Worm (Caenorhabditis elegans) whole organism, young adult: ENCODE measurements around the gene R74.8.
A peak's percentile ranks its signal among the peaks of the same experiment; 100 is the strongest.

Experiments used
- B0019.2 ChIP-seq: fragments of 200-800 bp; sonication (Bioruptor generic); conservative IDR thresholded peaks from 2 replicates; pipeline ENCODE4 v1.3.6; 2022; ENCODE audit warnings: missing genetic modification reagents, missing genetic modification characterization, missing compliant biosample characterization
- B0035.1 ChIP-seq: sonication (generic microtip); optimal IDR thresholded peaks from 2 replicates; lab custom pipeline; 2016; ENCODE audit warnings: missing genetic modification characterization, mild to moderate bottlenecking, missing compliant biosample characterization, missing genotype, missing genetic modification reagents
- C06A6.2 ChIP-seq: fragments of 200-800 bp; sonication (Bioruptor generic); conservative IDR thresholded peaks from 2 replicates; pipeline ENCODE4 v1.3.6; 2022; ENCODE audit warnings: missing genetic modification characterization, missing compliant biosample characterization
- F22D6.2 ChIP-seq: sonication (generic microtip); optimal IDR thresholded peaks from 2 replicates; lab custom pipeline; 2016; ENCODE audit warnings: mild to moderate bottlenecking, missing genetic modification characterization, missing compliant biosample characterization
- F33H1.4 ChIP-seq: fragments of 200-800 bp; sonication (Bioruptor generic); IDR thresholded peaks from 2 replicates; pipeline ENCODE4 v1.3.6; 2022; ENCODE audit warnings: missing genetic modification reagents, missing genetic modification characterization, missing compliant biosample characterization
- F37B4.10 ChIP-seq: fragments of 200-800 bp; sonication (Bioruptor generic); IDR thresholded peaks from 2 replicates; pipeline ENCODE4 v1.3.6; 2022; ENCODE audit warnings: missing genetic modification characterization, missing compliant biosample characterization
- F57C9.4 ChIP-seq: sonication (generic microtip); optimal IDR thresholded peaks from 2 replicates; lab custom pipeline; 2017; ENCODE audit warnings: mild to moderate bottlenecking, missing genetic modification characterization, missing compliant biosample characterization
- K12H6.12 ChIP-seq: fragments of 200-800 bp; sonication (Bioruptor generic); optimal IDR thresholded peaks from 2 replicates; lab custom pipeline; 2018; ENCODE audit warnings: mild to moderate bottlenecking, missing genetic modification characterization, missing compliant biosample characterization
- Y53F4B.3 ChIP-seq: fragments of 200-800 bp; sonication (Bioruptor generic); IDR thresholded peaks from 2 replicates; pipeline ENCODE4 v1.3.6; 2022; ENCODE audit warnings: missing genetic modification reagents, missing genetic modification characterization, missing compliant biosample characterization
- Y53G8AR.9 ChIP-seq: fragments of 200-800 bp; sonication (Bioruptor generic); conservative IDR thresholded peaks from 2 replicates; pipeline ENCODE4 v1.3.6; 2022; ENCODE audit warnings: missing genetic modification reagents, missing genetic modification characterization, missing compliant biosample characterization
- Y79H2A.3 ChIP-seq: fragments of 200-800 bp; sonication (Bioruptor generic); conservative IDR thresholded peaks from 2 replicates; pipeline ENCODE4 v1.3.6; 2022; ENCODE audit warnings: missing genetic modification reagents, missing genetic modification characterization, missing compliant biosample characterization
- ZK185.1 ChIP-seq: sonication (generic microtip); optimal IDR thresholded peaks from 2 replicates; lab custom pipeline; 2016; ENCODE audit warnings: mild to moderate bottlenecking, missing genetic modification characterization, missing compliant biosample characterization; ENCODE audit not compliant: poor library complexity, severe bottlenecking
- akir-1 ChIP-seq: fragments of 200-800 bp; sonication (Bioruptor generic); optimal IDR thresholded peaks from 2 replicates; lab custom pipeline; 2018; ENCODE audit warnings: mild to moderate bottlenecking, missing genetic modification characterization, moderate library complexity, missing compliant biosample characterization
- aptf-3 ChIP-seq: fragments of 200-800 bp; sonication (Bioruptor generic); IDR thresholded peaks from 2 replicates; pipeline ENCODE4 v1.3.6; 2022; ENCODE audit warnings: missing genetic modification characterization, missing compliant biosample characterization
- bed-1 ChIP-seq: fragments of 200-800 bp; sonication (Bioruptor generic); IDR thresholded peaks from 2 replicates; pipeline ENCODE4 v1.3.6; 2022; ENCODE audit warnings: missing genetic modification reagents, missing genetic modification characterization, missing compliant biosample characterization
- bed-2 ChIP-seq: fragments of 200-800 bp; sonication (Bioruptor generic); IDR thresholded peaks from 2 replicates; pipeline ENCODE4 v1.3.6; 2022; ENCODE audit warnings: missing genetic modification reagents, missing genetic modification characterization, missing compliant biosample characterization
- cebp-1 ChIP-seq, 2 experiments: fragments of 200-800 bp in 1 of 2; sonication (Bioruptor generic) in 1 of 2; sonication (generic microtip) in 1 of 2; IDR thresholded peaks in 1 of 2; optimal IDR thresholded peaks in 1 of 2; 2 replicates each; pipeline versions ENCODE4 v1.3.6 to Lab custom; 2017 to 2022; ENCODE audit warnings: missing compliant biosample characterization in 2 of 2, missing genetic modification characterization in 2 of 2, mild to moderate bottlenecking in 1 of 2, missing genetic modification reagents in 1 of 2, moderate library complexity in 1 of 2
- ceh-27 ChIP-seq: fragments of 200-800 bp; sonication (Bioruptor generic); optimal IDR thresholded peaks from 2 replicates; lab custom pipeline; 2018; ENCODE audit warnings: mild to moderate bottlenecking, missing genetic modification characterization, moderate library complexity, missing compliant biosample characterization
- ceh-79 ChIP-seq: sonication (generic microtip); optimal IDR thresholded peaks from 2 replicates; lab custom pipeline; 2017; ENCODE audit warnings: mild to moderate bottlenecking, missing genetic modification characterization, missing compliant biosample characterization
- chd-7 ChIP-seq: sonication (generic microtip); optimal IDR thresholded peaks from 2 replicates; lab custom pipeline; 2016; ENCODE audit warnings: mild to moderate bottlenecking, missing genetic modification characterization, moderate library complexity, missing compliant biosample characterization
- dox-1 ChIP-seq: fragments of 200-800 bp; sonication (Bioruptor generic); IDR thresholded peaks from 2 replicates; pipeline ENCODE4 v1.3.6; 2022; ENCODE audit warnings: missing genetic modification reagents, missing genetic modification characterization, missing compliant biosample characterization
- dpff-1 ChIP-seq: sonication (generic microtip); optimal IDR thresholded peaks from 2 replicates; lab custom pipeline; 2017; ENCODE audit warnings: mild to moderate bottlenecking, missing genetic modification characterization, missing compliant biosample characterization
- dpl-1 ChIP-seq: fragments of 150-350 bp; optimal IDR thresholded peaks from 2 replicates; lab custom pipeline; 2014; ENCODE audit warnings: missing biosample characterization, missing genetic modification reagents, missing genetic modification characterization
- hlh-12 ChIP-seq: sonication (generic microtip); optimal IDR thresholded peaks from 2 replicates; lab custom pipeline; 2016; ENCODE audit warnings: missing genetic modification characterization, missing compliant biosample characterization
- lin-40 ChIP-seq: sonication (generic microtip); optimal IDR thresholded peaks from 2 replicates; lab custom pipeline; 2016; ENCODE audit warnings: missing genetic modification characterization, mild to moderate bottlenecking, missing compliant biosample characterization, missing genotype, missing genetic modification reagents
- lin-54 ChIP-seq: fragments of 200-800 bp; sonication (Bioruptor generic); optimal IDR thresholded peaks from 2 replicates; lab custom pipeline; 2018; ENCODE audit warnings: mild to moderate bottlenecking, missing genetic modification characterization, missing compliant biosample characterization
- mel-28 ChIP-seq: sonication (generic microtip); optimal IDR thresholded peaks from 2 replicates; lab custom pipeline; 2016; ENCODE audit warnings: borderline replicate concordance, mild to moderate bottlenecking, missing genetic modification characterization, missing compliant biosample characterization
- mes-4 ChIP-seq: sonication (generic microtip); optimal IDR thresholded peaks from 2 replicates; lab custom pipeline; 2016; ENCODE audit warnings: missing genotype, missing genetic modification characterization, missing compliant biosample characterization
- mxl-1 ChIP-seq: sonication (generic microtip); optimal IDR thresholded peaks from 2 replicates; lab custom pipeline; 2016; ENCODE audit warnings: missing genetic modification characterization, missing compliant biosample characterization
- nfya-2 ChIP-seq: fragments of 200-800 bp; sonication (Bioruptor generic); IDR thresholded peaks from 2 replicates; pipeline ENCODE4 v1.3.6; 2022; ENCODE audit warnings: missing genetic modification reagents, missing genetic modification characterization, missing compliant biosample characterization
- nhr-120 ChIP-seq: fragments of 200-800 bp; sonication (Bioruptor generic); IDR thresholded peaks from 2 replicates; pipeline ENCODE4 v1.3.6; 2022; ENCODE audit warnings: missing genetic modification characterization, missing compliant biosample characterization
- nhr-90 ChIP-seq: sonication (generic microtip); optimal IDR thresholded peaks from 2 replicates; lab custom pipeline; 2016; ENCODE audit warnings: missing genotype, mild to moderate bottlenecking, missing genetic modification characterization, missing compliant biosample characterization
- pha-4 ChIP-seq: fragments of 150-350 bp; sonication (generic microtip); optimal IDR thresholded peaks from 2 replicates; lab custom pipeline; 2014; ENCODE audit warnings: missing biosample characterization, missing genetic modification reagents, missing genetic modification characterization
- rcor-1 ChIP-seq: fragments of 200-800 bp; sonication (Bioruptor generic); IDR thresholded peaks from 2 replicates; pipeline ENCODE4 v1.3.6; 2022; ENCODE audit warnings: missing genetic modification reagents, missing genetic modification characterization, missing compliant biosample characterization
- rec-8 ChIP-seq, 2 experiments: sonication (generic microtip); optimal IDR thresholded peaks; 2 replicates each; lab custom pipeline; 2016; ENCODE audit warnings: mild to moderate bottlenecking in 2 of 2, missing genetic modification characterization in 2 of 2, missing genetic modification reagents in 2 of 2, missing genotype in 2 of 2, missing biosample characterization in 1 of 2, missing compliant biosample characterization in 1 of 2, moderate library complexity in 1 of 2
- snpc-1.1 ChIP-seq: sonication (generic microtip); optimal IDR thresholded peaks from 2 replicates; lab custom pipeline; 2017; ENCODE audit warnings: missing genetic modification characterization, mild to moderate bottlenecking, missing compliant biosample characterization, antibody characterized with exemption, moderate library complexity, missing genotype, missing genetic modification reagents; ENCODE audit not compliant: insufficient read depth
- snpc-1.3 ChIP-seq: sonication (generic microtip); optimal IDR thresholded peaks from 2 replicates; lab custom pipeline; 2017; ENCODE audit warnings: missing genetic modification characterization, mild to moderate bottlenecking, missing compliant biosample characterization, antibody characterized with exemption, moderate library complexity, missing genotype, missing genetic modification reagents; ENCODE audit not compliant: insufficient read depth
- snpc-3.4 ChIP-seq: sonication (generic microtip); optimal IDR thresholded peaks from 2 replicates; lab custom pipeline; 2017; ENCODE audit warnings: missing genetic modification characterization, mild to moderate bottlenecking, missing compliant biosample characterization, antibody characterized with exemption, moderate library complexity, missing genotype, missing genetic modification reagents
- snpc-4 ChIP-seq, 5 experiments: fragments of 150-350 bp in 1 of 5; sonication (generic microtip) in 4 of 5; optimal IDR thresholded peaks; 2 replicates each; lab custom pipeline; 2014 to 2018; ENCODE audit warnings: missing genetic modification characterization in 5 of 5, missing biosample characterization in 3 of 5, antibody characterized with exemption in 2 of 5, mild to moderate bottlenecking in 2 of 5, missing compliant biosample characterization in 2 of 5, missing genotype in 2 of 5, moderate library complexity in 2 of 5, missing genetic modification reagents in 1 of 5
- sptf-2 ChIP-seq: fragments of 200-800 bp; sonication (Bioruptor generic); optimal IDR thresholded peaks from 2 replicates; lab custom pipeline; 2018; ENCODE audit warnings: mild to moderate bottlenecking, missing genetic modification characterization, missing compliant biosample characterization
- tbp1 ChIP-seq: fragments of 200-800 bp; sonication (Bioruptor generic); optimal IDR thresholded peaks from 2 replicates; lab custom pipeline; 2018; ENCODE audit warnings: mild to moderate bottlenecking, missing genetic modification characterization, missing compliant biosample characterization
- unc-62 ChIP-seq: fragments of 150-350 bp; optimal IDR thresholded peaks from 2 replicates; lab custom pipeline; 2014; ENCODE audit warnings: missing biosample characterization, missing genetic modification reagents, missing genetic modification characterization
- zfh-2 ChIP-seq: fragments of 200-800 bp; sonication (Bioruptor generic); conservative IDR thresholded peaks from 2 replicates; pipeline ENCODE4 v1.3.6; 2022; ENCODE audit warnings: missing genetic modification reagents, missing genetic modification characterization, missing compliant biosample characterization
- zim-3 ChIP-seq: sonication (generic microtip); optimal IDR thresholded peaks from 2 replicates; lab custom pipeline; 2017; ENCODE audit warnings: mild to moderate bottlenecking, missing genetic modification characterization, moderate library complexity, missing compliant biosample characterization
- ztf-18 ChIP-seq: sonication (generic microtip); optimal IDR thresholded peaks from 2 replicates; lab custom pipeline; 2016; ENCODE audit warnings: missing genotype, mild to moderate bottlenecking, missing genetic modification characterization, missing compliant biosample characterization
- ztf-22 ChIP-seq: fragments of 200-800 bp; sonication (Bioruptor generic); optimal IDR thresholded peaks from 2 replicates; lab custom pipeline; 2018; ENCODE audit warnings: mild to moderate bottlenecking, missing genetic modification characterization, moderate library complexity, missing compliant biosample characterization
- ztf-28 ChIP-seq: fragments of 200-800 bp; sonication (Bioruptor generic); IDR thresholded peaks from 2 replicates; pipeline ENCODE4 v1.3.6; 2022; ENCODE audit warnings: missing genetic modification reagents, missing genetic modification characterization, missing compliant biosample characterization

R74.8 gene

ce11 chrIII:4237660-4238059, 31.6 kb downstream of the R74.8 start (continued):
- TF ChIP-seq ceh-79 (tag; lab: Kevin White, UChicago): no peak
- TF ChIP-seq dpl-1 (GFP tag; lab: Kevin White, UChicago): no peak
- TF ChIP-seq lin-40: peak; percentile 93
- no peak for TF ChIP-seq mel-28 (tag; lab: Kevin White, UChicago)
- TF ChIP-seq tbp1 (GFP tag; lab: Kevin White, UChicago): peak; percentile 63
- no peak for TF ChIP-seq snpc-4 (GFP tag; optimal IDR thresholded peaks at IDR 0.05; lab: Kevin White, UChicago)
- TF ChIP-seq snpc-4 (tag; optimal IDR thresholded peaks at IDR 0.05; lab: Kevin White, UChicago): peak; percentile 28 to 66 (median 50)
- peak; percentile 86 for TF ChIP-seq C06A6.2 (GFP tag; lab: Robert Waterston, UW)
- TF ChIP-seq bed-1 (GFP tag; lab: Robert Waterston, UW): no peak
- no peak for TF ChIP-seq Y79H2A.3 (GFP tag; lab: Robert Waterston, UW)
- TF ChIP-seq dox-1 (GFP tag; lab: Robert Waterston, UW): no peak; the same call in 1 of the 2 replicates
- TF ChIP-seq K12H6.12 (tag; lab: Kevin White, UChicago): peak; percentile 88
- TF ChIP-seq unc-62 (GFP tag; lab: Kevin White, UChicago): peak; percentile 50
- TF ChIP-seq F57C9.4 (tag; lab: Kevin White, UChicago): no peak
- peak; percentile 52 for TF ChIP-seq B0035.1
- TF ChIP-seq akir-1 (GFP tag; lab: Kevin White, UChicago): peak; percentile 67
- TF ChIP-seq snpc-3.4 (tag; lab: Kevin White, UChicago): no peak
- TF ChIP-seq mes-4 (tag; lab: Kevin White, UChicago): no peak
- peak; percentile 53 for TF ChIP-seq rcor-1 (GFP tag; lab: Robert Waterston, UW)
- TF ChIP-seq snpc-1.1: no peak
- TF ChIP-seq zfh-2 (GFP tag; lab: Robert Waterston, UW): no peak
- no peak for TF ChIP-seq hlh-12 (tag; lab: Kevin White, UChicago)
- peak; percentile 69 for TF ChIP-seq lin-54 (GFP tag; lab: Kevin White, UChicago)
- TF ChIP-seq F22D6.2 (tag; lab: Kevin White, UChicago): peak; percentile 72
- no peak for TF ChIP-seq nhr-120 (GFP tag; lab: Robert Waterston, UW)
- TF ChIP-seq sptf-2 (GFP tag; lab: Kevin White, UChicago): no peak
- TF ChIP-seq Y53G8AR.9 (GFP tag; lab: Robert Waterston, UW): no peak
- no peak for TF ChIP-seq Y53F4B.3 (GFP tag; lab: Robert Waterston, UW)
- TF ChIP-seq rec-8 (tag; optimal IDR thresholded peaks at IDR 0.05; lab: Kevin White, UChicago): no peak
- peak; percentile 79 for TF ChIP-seq ceh-27 (GFP tag; lab: Kevin White, UChicago)
- TF ChIP-seq nfya-2 (GFP tag; lab: Robert Waterston, UW): no peak
- no peak for TF ChIP-seq snpc-1.3 (tag; lab: Kevin White, UChicago)
- TF ChIP-seq nhr-90: peak; percentile 32
- TF ChIP-seq chd-7: peak; percentile 92
- TF ChIP-seq zim-3: no peak
- TF ChIP-seq cebp-1 (GFP tag; IDR thresholded peaks at IDR 0.05; lab: Robert Waterston, UW): peak; percentile 51; the same call in 1 of the 2 replicates
- peak; percentile 92 for TF ChIP-seq cebp-1 (tag; optimal IDR thresholded peaks at IDR 0.05; lab: Kevin White, UChicago)
- TF ChIP-seq B0019.2 (GFP tag; lab: Robert Waterston, UW): no peak
- TF ChIP-seq bed-2 (GFP tag; lab: Robert Waterston, UW): no peak
- no peak for TF ChIP-seq F33H1.4 (GFP tag; lab: Robert Waterston, UW)
- peak; percentile 76 for TF ChIP-seq ZK185.1 (tag; lab: Kevin White, UChicago)
- TF ChIP-seq pha-4 (tag; lab: Kevin White, UChicago): peak; percentile 72
- TF ChIP-seq ztf-22 (GFP tag; lab: Kevin White, UChicago): peak; percentile 86
- TF ChIP-seq dpff-1: no peak
- TF ChIP-seq F37B4.10: no peak
- no peak for TF ChIP-seq ztf-28 (GFP tag; lab: Robert Waterston, UW)
- TF ChIP-seq mxl-1: no peak
- no peak for TF ChIP-seq aptf-3 (GFP tag; lab: Robert Waterston, UW)
- TF ChIP-seq ztf-18 (tag; lab: Kevin White, UChicago): peak; percentile 66
